Fruit fly (Drosophila melanogaster): Measurements from ENCODE around the gene CG14079.

- no peak for TF ChIP-seq Abd-B (GFP tag; optimal IDR thresholded peaks at IDR 0.05)
- no peak for TF ChIP-seq Sp1 (GFP tag; optimal IDR thresholded peaks at IDR 0.05)
- no peak for TF ChIP-seq h (GFP tag; optimal IDR thresholded peaks at IDR 0.05)
- TF ChIP-seq CG9705 (GFP tag; optimal IDR thresholded peaks at IDR 0.05), result no peak
- TF ChIP-seq fru (GFP tag; optimal IDR thresholded peaks at IDR 0.05), result no peak
- no peak for TF ChIP-seq sage (GFP tag; optimal IDR thresholded peaks at IDR 0.05)
- TF ChIP-seq dl (GFP tag; optimal IDR thresholded peaks at IDR 0.05; ENCODE audit: insufficient read depth in 1 of 2, partially characterized antibody in 2 of 2), result no peak
- TF ChIP-seq Hnf4 (GFP tag; optimal IDR thresholded peaks at IDR 0.05), result no peak
- no peak for TF ChIP-seq OdsH (GFP tag; optimal IDR thresholded peaks at IDR 0.05)
- no peak for TF ChIP-seq br (GFP tag; optimal IDR thresholded peaks at IDR 0.05)
- TF ChIP-seq psq (GFP tag; optimal IDR thresholded peaks at IDR 0.05), result no peak
- no peak for TF ChIP-seq lola (GFP tag; optimal IDR thresholded peaks at IDR 0.05)
- no peak for TF ChIP-seq Hr78 (GFP tag; optimal IDR thresholded peaks at IDR 0.05)
Measured at dm6 chr3L:19051926-19052325, 45.9 kb upstream of the CG14079 start, which contains the start of gene Acp76A.

Data from whole organism, wandering third instar larva.